Worm (Caenorhabditis elegans): ENCODE data around the gene F35D2.6.

The F35D2.6 gene

DNA sequence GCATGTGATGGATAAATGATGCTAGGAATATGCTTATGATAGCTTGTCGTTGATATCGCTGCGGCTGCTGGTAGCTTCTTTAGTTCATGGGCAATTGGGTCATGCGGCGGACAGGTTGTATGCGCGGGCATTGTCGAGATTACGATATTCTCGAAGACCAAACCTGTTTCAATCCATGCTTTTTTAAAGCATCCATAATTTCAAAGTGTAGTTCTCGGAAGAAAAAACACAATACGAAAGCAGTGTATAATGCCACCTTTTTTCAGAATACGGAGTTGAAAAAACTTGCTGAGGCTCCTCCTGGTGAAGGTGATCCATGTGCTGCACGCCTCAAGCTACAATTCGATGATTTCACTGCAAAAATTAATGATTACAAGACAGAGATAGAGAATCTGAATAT is 27.8 kb downstream of the F35D2.6 start, which contains the start of gene osm-8:
Gene osm-8, minus strand, starts transcription at position 101 of the 400 bp plus-strand sequence.
- no peak for TF ChIP-seq hlh-30 (tag; optimal IDR thresholded peaks at IDR 0.05; ENCODE audit: insufficient read depth)
- no peak for TF ChIP-seq F13H6.1 (tag; optimal IDR thresholded peaks at IDR 0.05)
- TF ChIP-seq fax-1 (tag; optimal IDR thresholded peaks at IDR 0.05) = no peak
- TF ChIP-seq Y22D7AL.16 (tag; optimal IDR thresholded peaks at IDR 0.05) = no peak
- TF ChIP-seq dve-1 (tag; optimal IDR thresholded peaks at IDR 0.05) = no peak
- no peak for TF ChIP-seq npax-4 (tag; optimal IDR thresholded peaks at IDR 0.05)
- no peak for TF ChIP-seq sox-2 (GFP tag; IDR thresholded peaks at IDR 0.05)
- TF ChIP-seq fkh-10 (GFP tag; optimal IDR thresholded peaks at IDR 0.05) = no peak
- no peak for TF ChIP-seq unc-86 (tag; optimal IDR thresholded peaks at IDR 0.05)
- no peak for TF ChIP-seq lim-6 (tag; optimal IDR thresholded peaks at IDR 0.05)
- no peak for TF ChIP-seq lin-11 (tag; optimal IDR thresholded peaks at IDR 0.05)
- no peak for TF ChIP-seq ceh-2 (tag; optimal IDR thresholded peaks at IDR 0.05)
- no peak for TF ChIP-seq ceh-18 (tag; optimal IDR thresholded peaks at IDR 0.05)
- no peak for TF ChIP-seq syd-9 (tag; optimal IDR thresholded peaks at IDR 0.05)
- no peak for TF ChIP-seq ceh-22 (tag; optimal IDR thresholded peaks at IDR 0.05)
- no peak for TF ChIP-seq ceh-48 (tag; optimal IDR thresholded peaks at IDR 0.05)
- no peak for TF ChIP-seq ceh-9 (tag; optimal IDR thresholded peaks at IDR 0.05)
- TF ChIP-seq sox-4 (tag; optimal IDR thresholded peaks at IDR 0.05) = no peak
- TF ChIP-seq ama-1 (optimal IDR thresholded peaks at IDR 0.05) = no peak
- no peak for TF ChIP-seq pqm-1 (tag; optimal IDR thresholded peaks at IDR 0.05)

DNA sequence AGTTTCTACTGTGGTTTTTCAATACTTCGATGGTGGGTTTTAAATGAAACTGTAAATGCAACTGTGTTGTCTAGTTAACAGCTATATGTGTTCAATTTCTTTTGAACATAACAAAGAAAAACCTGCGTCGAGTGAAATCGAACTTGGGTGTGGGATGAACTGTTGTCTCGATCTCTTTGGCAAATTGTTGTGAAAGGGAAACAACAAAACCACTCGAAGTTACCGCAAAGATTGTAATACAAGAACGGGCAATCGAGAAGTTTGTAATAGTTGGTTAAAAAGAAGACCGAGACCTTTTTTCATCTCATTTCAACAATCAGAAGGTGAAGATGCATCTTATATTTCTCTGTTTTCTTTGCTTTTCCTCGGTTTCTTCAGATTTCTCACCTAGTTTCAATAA is 30.4 kb downstream of the F35D2.6 start, which contains the start of gene lips-17:
Gene lips-17, plus strand, starts transcription at position 301 of the 400 bp plus-strand sequence.
- TF ChIP-seq unc-55 (GFP tag; optimal IDR thresholded peaks at IDR 0.05) (no peak), hlh-6 (tag; optimal IDR thresholded peaks at IDR 0.05) (no peak), lin-11 (tag; optimal IDR thresholded peaks at IDR 0.05) (no peak), ceh-30 (tag; optimal IDR thresholded peaks at IDR 0.05) (no peak), zip-5 (tag; optimal IDR thresholded peaks at IDR 0.05) (no peak), lim-6 (tag; optimal IDR thresholded peaks at IDR 0.05) (no peak), sdc-2 (tag; optimal IDR thresholded peaks at IDR 0.05) (no peak), C38D4.7 (GFP tag; optimal IDR thresholded peaks at IDR 0.05) (no peak)

DNA sequence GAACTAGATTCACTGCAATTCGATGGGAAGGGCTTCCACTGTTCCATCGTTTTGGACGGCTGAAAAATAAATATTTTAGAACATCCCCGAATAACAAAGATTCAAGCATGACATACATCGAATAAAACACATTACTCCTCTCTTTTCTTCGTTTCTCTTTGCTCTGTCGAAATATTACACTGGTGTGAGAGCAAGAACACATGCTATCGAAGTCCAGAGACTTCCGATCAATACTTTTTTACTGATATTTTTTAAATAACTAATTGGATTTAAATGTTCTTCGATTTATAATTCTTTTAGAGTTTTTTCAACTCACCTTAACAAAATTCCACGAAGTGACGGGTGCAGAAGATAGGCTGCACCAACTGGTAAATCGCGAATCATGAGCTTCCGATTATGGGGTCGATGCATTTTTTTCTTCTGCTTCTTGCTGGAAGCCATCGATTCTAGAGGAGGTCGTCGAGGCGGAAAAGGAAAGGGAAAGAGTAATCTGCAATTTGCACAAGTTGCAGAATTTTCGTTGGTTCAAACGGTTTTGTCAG is 35.8 kb downstream of the F35D2.6 start, which contains the start of the genes oig-4 and R07G3.7:
Gene oig-4, plus strand, starts transcription at position 301 of the 542 bp plus-strand sequence.
Gene R07G3.7, minus strand, starts transcription at position 492 of the 542 bp plus-strand sequence.
- TF ChIP-seq unc-86 (tag; optimal IDR thresholded peaks at IDR 0.05) = no peak
- TF ChIP-seq rnt-1 (tag; optimal IDR thresholded peaks at IDR 0.05) = no peak
- no peak for TF ChIP-seq ahr-1 (tag; optimal IDR thresholded peaks at IDR 0.05)
- no peak for TF ChIP-seq ceh-31 (tag; optimal IDR thresholded peaks at IDR 0.05)

DNA sequence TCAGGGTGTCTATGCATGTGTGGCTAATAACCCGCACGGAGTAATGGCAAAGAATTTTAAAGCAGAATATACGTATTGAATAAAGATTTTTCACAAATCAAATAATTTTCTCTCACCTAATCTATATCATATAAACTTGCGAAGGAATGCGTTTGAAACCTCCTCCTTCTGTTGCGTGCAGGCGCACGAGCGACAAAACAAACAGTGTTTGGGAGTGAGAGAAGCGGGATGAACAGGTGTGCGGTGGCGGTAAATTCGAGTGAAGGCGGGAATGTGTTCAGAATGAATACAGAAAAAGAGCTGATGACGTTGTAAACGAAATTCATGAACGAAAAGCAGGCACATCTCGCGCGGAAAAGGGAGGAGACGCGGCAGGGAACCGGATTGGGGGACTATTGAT is 36.8 kb downstream of the F35D2.6 start:
- TF ChIP-seq fax-1 (tag; optimal IDR thresholded peaks at IDR 0.05) (no peak), dve-1 (tag; optimal IDR thresholded peaks at IDR 0.05) (no peak), ceh-6 (GFP tag; optimal IDR thresholded peaks at IDR 0.05) (no peak), ceh-18 (tag; optimal IDR thresholded peaks at IDR 0.05) (peak; percentile 2)

DNA sequence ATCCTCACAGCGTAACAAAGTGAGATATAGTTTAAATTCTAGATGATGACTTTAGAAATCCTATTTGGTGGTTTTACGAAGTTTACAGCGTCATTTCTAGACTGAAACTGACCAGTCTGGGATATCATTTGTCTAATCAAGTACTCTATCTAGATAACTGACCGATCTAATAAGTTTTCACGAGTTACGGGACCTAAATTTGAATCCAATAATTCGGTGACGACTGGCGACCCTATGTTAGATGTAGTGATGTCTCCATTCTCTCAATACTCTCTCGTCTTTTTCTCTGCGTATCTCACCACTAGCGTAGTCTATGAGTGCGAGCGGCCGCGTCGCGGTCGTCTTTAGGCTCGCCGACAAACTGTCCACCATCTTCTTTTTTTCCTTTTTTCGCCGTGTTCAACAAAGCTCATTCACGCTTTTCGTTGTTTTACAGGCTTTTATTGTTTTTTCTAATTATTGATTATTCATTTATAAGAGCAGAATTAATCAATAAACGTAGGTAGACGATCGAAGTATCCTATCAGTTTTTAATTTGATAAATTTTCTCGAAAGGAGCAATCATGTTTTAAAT is 37.9 kb downstream of the F35D2.6 start:
- TF ChIP-seq dmd-4 (tag; optimal IDR thresholded peaks at IDR 0.05; ENCODE audit: borderline replicate concordance) (no peak), tbx-2 (tag; optimal IDR thresholded peaks at IDR 0.05) (no peak), pha-2 (tag; optimal IDR thresholded peaks at IDR 0.05) (no peak), K02D7.2 (tag; optimal IDR thresholded peaks at IDR 0.05) (no peak), ceh-30 (tag; optimal IDR thresholded peaks at IDR 0.05) (no peak), nfya-1 (tag; optimal IDR thresholded peaks at IDR 0.05) (peak; percentile 5), ama-1 (optimal IDR thresholded peaks at IDR 0.05) (no peak), unc-42 (tag; optimal IDR thresholded peaks at IDR 0.05) (peak; percentile 56), gmeb-2 (tag; optimal IDR thresholded peaks at IDR 0.05) (no peak), hlh-13 (GFP tag; optimal IDR thresholded peaks at IDR 0.05) (no peak), ceh-31 (tag; optimal IDR thresholded peaks at IDR 0.05) (peak; percentile 6), ets-4 (tag; optimal IDR thresholded peaks at IDR 0.05) (no peak), hlh-6 (tag; optimal IDR thresholded peaks at IDR 0.05) (no peak), elt-4 (tag; optimal IDR thresholded peaks at IDR 0.05) (no peak), fkh-6 (tag; optimal IDR thresholded peaks at IDR 0.05) (no peak), ceh-9 (tag; optimal IDR thresholded peaks at IDR 0.05) (no peak), pqm-1 (tag; optimal IDR thresholded peaks at IDR 0.05) (no peak), lin-11 (tag; optimal IDR thresholded peaks at IDR 0.05) (no peak), ref-2 (tag; optimal IDR thresholded peaks at IDR 0.05) (peak; percentile 30)

Data from whole organism, late embryonic.